Fruit fly (Drosophila melanogaster): ENCODE results near the gene PlexB.

PlexB gene

dm6 chr4:68949-69742, 25.6 kb upstream of the PlexB start, which contains the start of gene pan (continued):
- TF ChIP-seq CG11560 (tag; IDR thresholded peaks at IDR 0.05) (peak; percentile 98; the same call in 2 of the 3 replicates), CG3726 (GFP tag; IDR thresholded peaks at IDR 0.05) (no peak), inv (GFP tag; IDR thresholded peaks at IDR 0.05; ENCODE audit: partially characterized antibody) (peak; percentile 64), stwl (tag; optimal IDR thresholded peaks at IDR 0.05) (peak; percentile 68), Hr3 (GFP tag; optimal IDR thresholded peaks at IDR 0.05) (no peak), Max (GFP tag; optimal IDR thresholded peaks at IDR 0.05) (peak; percentile 45), vfl (GFP tag; optimal IDR thresholded peaks at IDR 0.05) (no peak), tap (tag; optimal IDR thresholded peaks at IDR 0.05) (peak; percentile 0), CG1024 (GFP tag; IDR thresholded peaks at IDR 0.05) (no peak), CG11723 (GFP tag; optimal IDR thresholded peaks at IDR 0.05) (peak; percentile 6), CG12299 (tag; optimal IDR thresholded peaks at IDR 0.05) (peak; percentile 4), CG12391 (tag; optimal IDR thresholded peaks at IDR 0.05) (peak; percentile 31), CG10543 (GFP tag; optimal IDR thresholded peaks at IDR 0.05) (peak; percentile 53), hbn (GFP tag; IDR thresholded peaks at IDR 0.05; ENCODE audit: partially characterized antibody) (peak; percentile 91), insv (GFP tag; optimal IDR thresholded peaks at IDR 0.05) (peak in 1 of 2 experiments; percentile 32), PHDP (tag; optimal IDR thresholded peaks at IDR 0.05) (no peak), Dp (GFP tag; optimal IDR thresholded peaks at IDR 0.05) (peak; percentile 47), tgo (GFP tag; IDR thresholded peaks at IDR 0.05) (no peak), ato (GFP tag; IDR thresholded peaks at IDR 0.05; ENCODE audit: partially characterized antibody) (peak; percentile 92), kni (GFP tag; optimal IDR thresholded peaks at IDR 0.05) (no peak), HLH4C (GFP tag; IDR thresholded peaks at IDR 0.05; ENCODE audit: partially characterized antibody) (peak; percentile 97), Usf (GFP tag; optimal IDR thresholded peaks at IDR 0.05) (no peak), grn (GFP tag; optimal IDR thresholded peaks at IDR 0.05) (peak; percentile 64), ash1 (GFP tag; optimal IDR thresholded peaks at IDR 0.05) (peak; percentile 20), CG7745 (tag; optimal IDR thresholded peaks at IDR 0.05) (peak; percentile 20), tna (GFP tag; IDR thresholded peaks at IDR 0.05; ENCODE audit: partially characterized antibody) (peak; percentile 88; the same call in 1 of the 2 replicates), tin (GFP tag; optimal IDR thresholded peaks at IDR 0.05) (no peak), Rx (GFP tag; IDR thresholded peaks at IDR 0.05) (no peak), D19B (GFP tag; optimal IDR thresholded peaks at IDR 0.05) (no peak), Adf1 (GFP tag; IDR thresholded peaks at IDR 0.05) (peak; percentile 27; the same call in 1 of the 2 replicates), Oaz (GFP tag; IDR thresholded peaks at IDR 0.05) (no peak), CG12659 (GFP tag; optimal IDR thresholded peaks at IDR 0.05) (peak; percentile 64), Dll (GFP tag; IDR thresholded peaks at IDR 0.05; ENCODE audit: partially characterized antibody) (peak; percentile 91), Pdp1 (GFP tag; optimal IDR thresholded peaks at IDR 0.05) (peak in 1 of 2 experiments; percentile 66), Bdp1 (GFP tag; optimal IDR thresholded peaks at IDR 0.05) (no peak), odd (GFP tag; optimal IDR thresholded peaks at IDR 0.05) (peak; percentile 45), BEAF-32 (GFP tag; optimal IDR thresholded peaks at IDR 0.05) (peak; percentile 78), Sry-δ (GFP tag; optimal IDR thresholded peaks at IDR 0.05) (peak; percentile 90), cwo (GFP tag; optimal IDR thresholded peaks at IDR 0.05) (peak; percentile 33), CG2889 (GFP tag; IDR thresholded peaks at IDR 0.05) (no peak), CG32532 (GFP tag; IDR thresholded peaks at IDR 0.05) (no peak), chinmo (GFP tag; IDR thresholded peaks at IDR 0.05; ENCODE audit: partially characterized antibody) (peak; percentile 91; the same call in 3 of the 4 replicates), Drgx (GFP tag; IDR thresholded peaks at IDR 0.05) (no peak), mirr (GFP tag; optimal IDR thresholded peaks at IDR 0.05) (no peak), slbo (GFP tag; IDR thresholded peaks at IDR 0.05) (no peak), CG7963 (GFP tag; IDR thresholded peaks at IDR 0.05; ENCODE audit: partially characterized antibody) (no peak; the same call in none of the 3 replicates), hb (GFP tag; IDR thresholded peaks at IDR 0.05; ENCODE audit: partially characterized antibody) (no peak)
